Fruit fly (Drosophila melanogaster) whole organism, embryonic: ENCODE measurements around the gene CG15461.

ENCODE experiments used
- Abd-B ChIP-seq: fragments of 200-800 bp; sonication (Bioruptor generic); optimal IDR thresholded peaks from 2 replicates; lab custom pipeline; 2018; ENCODE audit warnings: missing biosample characterization, mild to moderate bottlenecking, missing genetic modification characterization, moderate library complexity
- Bgb ChIP-seq: fragments of 200-800 bp; sonication (Bioruptor generic); IDR thresholded peaks from 2 replicates; pipeline ENCODE4 v1.3.6; 2022; ENCODE audit warnings: missing biosample characterization, missing genetic modification characterization; ENCODE audit not compliant: partially characterized antibody
- CG1024 ChIP-seq: fragments of 200-800 bp; sonication (Bioruptor generic); IDR thresholded peaks from 2 replicates; pipeline ENCODE4 v1.3.6; 2022; ENCODE audit warnings: missing biosample characterization, missing genetic modification characterization
- CG10462 ChIP-seq: fragments of 200-800 bp; sonication (Bioruptor generic); optimal IDR thresholded peaks from 2 replicates; lab custom pipeline; 2016; ENCODE audit warnings: missing biosample characterization, missing genetic modification characterization
- CG12155 ChIP-seq: fragments of 200-800 bp; sonication (Bioruptor generic); optimal IDR thresholded peaks from 3 replicates; lab custom pipeline; 2016; ENCODE audit warnings: missing biosample characterization, missing genetic modification characterization
- CG12219 ChIP-seq: fragments of 200-800 bp; sonication (Bioruptor generic); optimal IDR thresholded peaks from 3 replicates; lab custom pipeline; 2018; ENCODE audit warnings: missing biosample characterization, mild to moderate bottlenecking, missing genetic modification characterization
- CG12299 ChIP-seq: fragments of 200-800 bp; sonication (Bioruptor generic); optimal IDR thresholded peaks from 2 replicates; lab custom pipeline; 2018; ENCODE audit warnings: missing biosample characterization, mild to moderate bottlenecking, missing genetic modification characterization
- CG12391 ChIP-seq: fragments of 200-800 bp; sonication (Bioruptor generic); optimal IDR thresholded peaks from 3 replicates; lab custom pipeline; 2018; ENCODE audit warnings: missing biosample characterization, mild to moderate bottlenecking, missing genetic modification characterization, moderate library complexity
- CG12744 ChIP-seq: fragments of 200-800 bp; sonication (Bioruptor generic); optimal IDR thresholded peaks from 2 replicates; lab custom pipeline; 2016; ENCODE audit warnings: missing biosample characterization, missing genetic modification characterization
- CG13287 ChIP-seq: fragments of 200-800 bp; sonication (Bioruptor generic); IDR thresholded peaks from 2 replicates; pipeline ENCODE4 v1.3.6; 2022; ENCODE audit warnings: missing biosample characterization, missing genetic modification characterization; ENCODE audit not compliant: partially characterized antibody
- CG15011 ChIP-seq: fragments of 200-800 bp; sonication (Bioruptor generic); optimal IDR thresholded peaks from 3 replicates; lab custom pipeline; 2018; ENCODE audit warnings: missing biosample characterization, mild to moderate bottlenecking, missing genetic modification characterization
- CG15073 ChIP-seq: fragments of 200-800 bp; sonication (Bioruptor generic); optimal IDR thresholded peaks from 2 replicates; lab custom pipeline; 2016; ENCODE audit warnings: missing biosample characterization, missing genetic modification characterization
- CG17186 ChIP-seq: fragments of 200-800 bp; sonication (Bioruptor generic); optimal IDR thresholded peaks from 3 replicates; lab custom pipeline; 2017; ENCODE audit warnings: missing biosample characterization, missing genetic modification reagents, missing genetic modification characterization
- CG17361 ChIP-seq: fragments of 200-800 bp; sonication (Bioruptor generic); IDR thresholded peaks from 3 replicates; pipeline ENCODE4 v1.3.6; 2022; ENCODE audit warnings: missing biosample characterization, missing genetic modification characterization
- CG1832 ChIP-seq: fragments of 200-800 bp; sonication (Bioruptor generic); optimal IDR thresholded peaks from 2 replicates; lab custom pipeline; 2017; ENCODE audit warnings: missing biosample characterization, mild to moderate bottlenecking, missing genetic modification characterization, inconsistent platforms
- CG18619 ChIP-seq: fragments of 200-800 bp; sonication (Bioruptor generic); optimal IDR thresholded peaks from 3 replicates; lab custom pipeline; 2017; ENCODE audit warnings: missing biosample characterization, mild to moderate bottlenecking, missing genetic modification characterization
- CG2116 ChIP-seq: fragments of 200-800 bp; sonication (Bioruptor generic); optimal IDR thresholded peaks from 3 replicates; lab custom pipeline; 2018; ENCODE audit warnings: missing biosample characterization, mild to moderate bottlenecking, missing genetic modification characterization
- CG2875 ChIP-seq: fragments of 200-800 bp; sonication (Bioruptor generic); optimal IDR thresholded peaks from 2 replicates; lab custom pipeline; 2017; ENCODE audit warnings: missing biosample characterization, mild to moderate bottlenecking, missing genetic modification characterization, missing genetic modification reagents
- CG30403 ChIP-seq: fragments of 200-800 bp; sonication (Bioruptor generic); optimal IDR thresholded peaks from 3 replicates; lab custom pipeline; 2016; ENCODE audit warnings: missing biosample characterization, missing genetic modification characterization
- CG31441 ChIP-seq: fragments of 200-800 bp; sonication (Bioruptor generic); IDR thresholded peaks from 2 replicates; pipeline ENCODE4 v1.3.6; 2022; ENCODE audit warnings: missing biosample characterization, missing genetic modification characterization
- CG4360 ChIP-seq: fragments of 200-800 bp; sonication (Bioruptor generic); IDR thresholded peaks from 2 replicates; pipeline ENCODE4 v1.3.6; 2022; ENCODE audit warnings: missing biosample characterization, missing genetic modification characterization
- CG8944 ChIP-seq: fragments of 200-800 bp; sonication (Bioruptor generic); optimal IDR thresholded peaks from 3 replicates; lab custom pipeline; 2016; ENCODE audit warnings: missing biosample characterization, missing genetic modification characterization
- CG9727 ChIP-seq: fragments of 200-800 bp; sonication (Bioruptor generic); optimal IDR thresholded peaks from 3 replicates; lab custom pipeline; 2017; ENCODE audit warnings: missing biosample characterization, mild to moderate bottlenecking, missing genetic modification characterization
- Dbx ChIP-seq: fragments of 200-800 bp; sonication (Bioruptor generic); IDR thresholded peaks from 3 replicates; pipeline ENCODE4 v1.3.6; 2022; ENCODE audit warnings: missing biosample characterization, missing genetic modification characterization
- H15 ChIP-seq: fragments of 200-800 bp; sonication (Bioruptor generic); IDR thresholded peaks from 3 replicates; pipeline ENCODE4 v1.3.6; 2022; ENCODE audit warnings: missing biosample characterization, missing genetic modification characterization
- Hsf ChIP-seq: fragments of 200-800 bp; sonication (Bioruptor generic); optimal IDR thresholded peaks from 3 replicates; lab custom pipeline; 2016; ENCODE audit warnings: missing biosample characterization, missing genetic modification characterization
- Rfx ChIP-seq: fragments of 200-800 bp; sonication (Bioruptor generic); IDR thresholded peaks from 2 replicates; pipeline ENCODE4 v1.3.6; 2022; ENCODE audit warnings: missing biosample characterization, missing genetic modification characterization
- Rx ChIP-seq: fragments of 200-800 bp; sonication (Bioruptor generic); IDR thresholded peaks from 2 replicates; pipeline ENCODE4 v1.3.6; 2022; ENCODE audit warnings: missing biosample characterization, missing genetic modification characterization
- Sox100B ChIP-seq: fragments of 200-800 bp; sonication (Bioruptor generic); optimal IDR thresholded peaks from 3 replicates; lab custom pipeline; 2018; ENCODE audit warnings: missing biosample characterization, mild to moderate bottlenecking, missing genetic modification characterization
- fru ChIP-seq: fragments of >200 bp; optimal IDR thresholded peaks from 2 replicates; lab custom pipeline; 2017
- gem ChIP-seq: fragments of 200-800 bp; sonication (Bioruptor generic); optimal IDR thresholded peaks from 2 replicates; lab custom pipeline; 2019; ENCODE audit warnings: missing biosample characterization, mild to moderate bottlenecking, missing genetic modification characterization, moderate library complexity
- hbn ChIP-seq: fragments of 200-800 bp; sonication (Bioruptor generic); IDR thresholded peaks from 2 replicates; pipeline ENCODE4 v1.3.6; 2022; ENCODE audit warnings: missing biosample characterization, missing genetic modification characterization; ENCODE audit not compliant: partially characterized antibody
- jumu ChIP-seq: fragments of 200-800 bp; sonication (Bioruptor generic); optimal IDR thresholded peaks from 3 replicates; lab custom pipeline; 2016; ENCODE audit warnings: missing biosample characterization, missing genetic modification characterization
- ken ChIP-seq: fragments of 200-800 bp; sonication (Bioruptor generic); IDR thresholded peaks from 3 replicates; pipeline ENCODE4 v1.3.6; 2022; ENCODE audit warnings: missing biosample characterization, missing genetic modification characterization
- kni ChIP-seq: fragments of 200-800 bp; sonication (Bioruptor generic); optimal IDR thresholded peaks from 3 replicates; lab custom pipeline; 2017; ENCODE audit warnings: mild to moderate bottlenecking, missing biosample characterization, missing genetic modification reagents, missing genetic modification characterization
- lov ChIP-seq, 2 experiments: fragments of 200-800 bp in 1 of 2; fragments of >200 bp in 1 of 2; sonication (Bioruptor generic) in 1 of 2; IDR thresholded peaks in 1 of 2; optimal IDR thresholded peaks in 1 of 2; 2 replicates in 1 of 2; 3 replicates in 1 of 2; pipeline versions ENCODE4 v1.3.6 to Lab custom; 2017 to 2022; ENCODE audit warnings: missing biosample characterization in 1 of 2, missing genetic modification characterization in 1 of 2
- mirr ChIP-seq: fragments of 200-800 bp; sonication (Bioruptor generic); optimal IDR thresholded peaks from 3 replicates; lab custom pipeline; 2018; ENCODE audit warnings: missing biosample characterization, mild to moderate bottlenecking, missing genetic modification characterization
- onecut ChIP-seq: fragments of 200-800 bp; sonication (Bioruptor generic); IDR thresholded peaks from 2 replicates; pipeline ENCODE4 v1.3.6; 2022; ENCODE audit warnings: missing biosample characterization, missing genetic modification characterization
- pnt ChIP-seq: fragments of 200-800 bp; sonication (Bioruptor generic); optimal IDR thresholded peaks from 3 replicates; lab custom pipeline; 2016; ENCODE audit warnings: missing biosample characterization, missing genetic modification characterization
- rib ChIP-seq: fragments of 200-800 bp; sonication (Bioruptor generic); IDR thresholded peaks from 2 replicates; pipeline ENCODE4 v1.3.6; 2022; ENCODE audit warnings: missing biosample characterization, missing genetic modification characterization
- salm ChIP-seq: fragments of 200-800 bp; sonication (Bioruptor generic); optimal IDR thresholded peaks from 2 replicates; lab custom pipeline; 2018; ENCODE audit warnings: missing biosample characterization, mild to moderate bottlenecking, missing genetic modification characterization
- scrt ChIP-seq: fragments of 200-800 bp; sonication (Bioruptor generic); optimal IDR thresholded peaks from 2 replicates; lab custom pipeline; 2018; ENCODE audit warnings: missing biosample characterization, mild to moderate bottlenecking, missing genetic modification characterization, moderate library complexity
- sd ChIP-seq: fragments of 200-800 bp; sonication (Bioruptor generic); optimal IDR thresholded peaks from 3 replicates; lab custom pipeline; 2018; ENCODE audit warnings: missing biosample characterization, mild to moderate bottlenecking, missing genetic modification characterization, moderate library complexity
- slbo ChIP-seq: fragments of 200-800 bp; sonication (Bioruptor generic); IDR thresholded peaks from 2 replicates; pipeline ENCODE4 v1.3.6; 2022; ENCODE audit warnings: missing biosample characterization, missing genetic modification characterization
- trem ChIP-seq: fragments of 200-800 bp; optimal IDR thresholded peaks from 3 replicates; lab custom pipeline; 2019; ENCODE audit warnings: missing biosample characterization, mild to moderate bottlenecking, missing genetic modification characterization, moderate library complexity
- tx ChIP-seq: fragments of 200-800 bp; sonication (Bioruptor generic); optimal IDR thresholded peaks from 2 replicates; lab custom pipeline; 2016; ENCODE audit warnings: missing biosample characterization, missing genetic modification characterization
- wdn ChIP-seq: fragments of 200-800 bp; sonication (Bioruptor generic); IDR thresholded peaks from 2 replicates; pipeline ENCODE4 v1.3.6; 2022; ENCODE audit warnings: missing biosample characterization, missing genetic modification characterization
- zen2 ChIP-seq: fragments of 200-800 bp; sonication (Bioruptor generic); IDR thresholded peaks from 3 replicates; pipeline ENCODE4 v1.3.6; 2022; ENCODE audit warnings: missing biosample characterization, missing genetic modification characterization; ENCODE audit not compliant: partially characterized antibody

Gene CG15461

DNA sequence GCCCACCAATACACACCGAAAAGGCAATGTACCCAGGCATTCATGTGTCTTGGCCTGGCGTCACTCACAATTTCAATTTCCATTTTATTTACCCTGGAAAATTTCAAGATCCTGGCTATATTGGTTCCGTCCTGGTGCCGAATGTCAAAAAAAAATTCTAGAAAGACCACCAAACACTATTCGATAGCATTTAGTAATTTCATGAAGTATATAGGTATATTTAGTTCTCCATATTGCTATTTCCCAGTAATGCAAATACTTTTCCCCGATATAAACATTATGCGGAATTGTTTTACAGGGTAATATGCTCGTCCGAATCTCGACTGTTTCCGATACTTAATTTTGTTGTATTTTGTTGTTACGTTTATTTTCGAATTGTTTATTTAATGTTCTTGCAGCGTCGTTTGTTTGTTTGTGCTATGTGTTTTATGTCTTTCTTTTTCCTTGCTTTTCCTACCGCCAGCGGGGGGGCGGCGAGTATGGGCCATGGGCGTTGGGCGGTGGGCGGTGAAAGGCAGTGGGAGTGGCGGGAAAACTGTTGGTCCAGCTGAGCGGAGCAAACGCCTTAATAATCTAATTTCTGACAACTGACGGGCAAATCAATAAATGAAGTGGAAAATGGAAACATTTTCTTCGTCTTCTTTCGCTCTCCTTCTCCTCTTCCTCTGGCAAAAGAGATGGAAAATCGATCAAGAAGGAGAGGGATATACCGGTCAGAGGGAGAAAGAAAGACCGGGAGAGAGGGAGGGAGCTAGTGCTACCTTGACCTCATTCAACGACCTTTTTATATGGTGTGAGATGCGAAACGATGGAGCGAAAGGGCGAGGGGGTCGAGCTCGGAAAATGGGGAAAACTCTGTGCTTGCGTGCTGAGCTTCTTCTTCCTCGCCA lies 10.0 kb downstream of the CG15461 start (continued):
- peak; percentile 45 for TF ChIP-seq trem (tag; lab: Kevin White, UChicago)
- peak; percentile 69 for TF ChIP-seq Hsf (GFP tag; lab: Kevin White, UChicago)
- TF ChIP-seq CG12744 = no peak
- peak; percentile 59 for TF ChIP-seq CG12391 (tag; lab: Kevin White, UChicago)
- peak; percentile 71 for TF ChIP-seq CG9727
- TF ChIP-seq jumu (GFP tag; lab: Kevin White, UChicago) = peak; percentile 28
- TF ChIP-seq kni (GFP tag; lab: Kevin White, UChicago) = no peak
- TF ChIP-seq pnt (GFP tag; lab: Kevin White, UChicago) = peak; percentile 52
- no peak for TF ChIP-seq lov (optimal IDR thresholded peaks at IDR 0.05; lab: Kevin White, UChicago)
- TF ChIP-seq lov (GFP tag; IDR thresholded peaks at IDR 0.05; lab: Robert Waterston, UW) = 0 out of 3 replicates have a peak, but pooled peaks have one; percentile 33
- 0 out of 3 replicates have a peak, but pooled peaks have one; percentile 22 for TF ChIP-seq H15 (GFP tag; lab: Robert Waterston, UW)
- peak; percentile 22 for TF ChIP-seq CG12219
- TF ChIP-seq CG4360 (GFP tag; lab: Robert Waterston, UW) = no peak
- TF ChIP-seq onecut (GFP tag; lab: Robert Waterston, UW) = peak; percentile 90
- TF ChIP-seq CG17186 = no peak
- peak; percentile 81 for TF ChIP-seq gem (tag; lab: Kevin White, UChicago)
- TF ChIP-seq CG30403 (GFP tag; lab: Kevin White, UChicago) = peak; percentile 68
- no peak for TF ChIP-seq fru (lab: Kevin White, UChicago)
- 0 out of 2 replicates have a peak, but pooled peaks have one; percentile 24 for TF ChIP-seq CG1024 (GFP tag; lab: Robert Waterston, UW)
- TF ChIP-seq CG10462 = peak; percentile 10
- TF ChIP-seq CG15073 = peak; percentile 8
- TF ChIP-seq Rfx (GFP tag; lab: Robert Waterston, UW) = peak; percentile 47
- peak; percentile 70 for TF ChIP-seq CG31441
- TF ChIP-seq tx (GFP tag; lab: Kevin White, UChicago) = peak; percentile 29
- peak; percentile 75 for TF ChIP-seq CG1832 (GFP tag; lab: Kevin White, UChicago)
- peak; percentile 36 for TF ChIP-seq CG2875
- peak; percentile 36 for TF ChIP-seq CG18619
- peak; percentile 16 for TF ChIP-seq CG2116
- TF ChIP-seq mirr = no peak
- TF ChIP-seq salm (tag; lab: Kevin White, UChicago) = peak; percentile 2
- no peak; the same call in 1 of the 2 replicates for TF ChIP-seq Rx (GFP tag; lab: Robert Waterston, UW)
- TF ChIP-seq zen2 = no peak
- 0 out of 3 replicates have a peak, but pooled peaks have one; percentile 34 for TF ChIP-seq Dbx
- peak; percentile 46 for TF ChIP-seq CG15011
- TF ChIP-seq Bgb (GFP tag; lab: Robert Waterston, UW) = no peak
- peak; percentile 39 for TF ChIP-seq scrt
- TF ChIP-seq wdn = 0 out of 2 replicates have a peak, but pooled peaks have one; percentile 14
- TF ChIP-seq slbo (GFP tag; lab: Robert Waterston, UW) = peak; percentile 72
- TF ChIP-seq ken (GFP tag; lab: Robert Waterston, UW) = peak; percentile 34; the same call in 1 of the 3 replicates
- TF ChIP-seq sd = peak; percentile 17
- no peak for TF ChIP-seq rib (GFP tag; lab: Robert Waterston, UW)
- no peak for TF ChIP-seq hbn (GFP tag; lab: Robert Waterston, UW)
- TF ChIP-seq CG12155 = peak; percentile 48
- peak; percentile 65; the same call in 2 of the 3 replicates for TF ChIP-seq CG17361 (GFP tag; lab: Robert Waterston, UW)
- TF ChIP-seq Abd-B = peak; percentile 63
- TF ChIP-seq CG8944 (GFP tag; lab: Kevin White, UChicago) = peak; percentile 43
- peak; percentile 20 for TF ChIP-seq CG12299 (tag; lab: Kevin White, UChicago)
- TF ChIP-seq CG13287 (GFP tag; lab: Robert Waterston, UW) = no peak
- TF ChIP-seq Sox100B = peak; percentile 58
